Fruit fly (Drosophila melanogaster): ENCODE data around the gene CG14720.

The CG14720 gene

dm6 chr3R:11711376-11711775 is at the start of gene CG14720:
Gene CG14720 (plus strand): TSS chr3R:11711676.
- TF ChIP-seq CG17801 (GFP tag; optimal IDR thresholded peaks at IDR 0.05; ENCODE audit: partially characterized antibody): no peak

dm6 chr3R:11661712-11662111 is 49.8 kb upstream of the CG14720 start:
- TF ChIP-seq CG17801 (GFP tag; optimal IDR thresholded peaks at IDR 0.05; ENCODE audit: partially characterized antibody): peak; percentile 83

- TF ChIP-seq CG17801 (GFP tag; optimal IDR thresholded peaks at IDR 0.05; ENCODE audit: partially characterized antibody): no peak
Observed at dm6 chr3R:11662617-11663016, 48.9 kb upstream of the CG14720 start.

- no peak for TF ChIP-seq CG17801 (GFP tag; optimal IDR thresholded peaks at IDR 0.05; ENCODE audit: partially characterized antibody)
Observed at dm6 chr3R:11663441-11663840, 48.0 kb upstream of the CG14720 start.

- no peak for TF ChIP-seq CG17801 (GFP tag; optimal IDR thresholded peaks at IDR 0.05; ENCODE audit: partially characterized antibody)
Observed at dm6 chr3R:11665508-11665907, 46.0 kb upstream of the CG14720 start.

- no peak for TF ChIP-seq CG17801 (GFP tag; optimal IDR thresholded peaks at IDR 0.05; ENCODE audit: partially characterized antibody)
Observed at dm6 chr3R:11665925-11666687, 45.4 kb upstream of the CG14720 start.

- TF ChIP-seq CG17801 (GFP tag; optimal IDR thresholded peaks at IDR 0.05; ENCODE audit: partially characterized antibody): no peak
Observed at dm6 chr3R:11669017-11669953, 42.2 kb upstream of the CG14720 start.

dm6 chr3R:11669954-11670347 is 41.5 kb upstream of the CG14720 start:
- no peak for TF ChIP-seq CG17801 (GFP tag; optimal IDR thresholded peaks at IDR 0.05; ENCODE audit: partially characterized antibody)

dm6 chr3R:11670888-11671287 is 40.6 kb upstream of the CG14720 start:
- TF ChIP-seq CG17801 (GFP tag; optimal IDR thresholded peaks at IDR 0.05; ENCODE audit: partially characterized antibody): no peak

dm6 chr3R:11671784-11672183 is 39.7 kb upstream of the CG14720 start:
- no peak for TF ChIP-seq CG17801 (GFP tag; optimal IDR thresholded peaks at IDR 0.05; ENCODE audit: partially characterized antibody)

dm6 chr3R:11673955-11674663 is 37.4 kb upstream of the CG14720 start, which contains the start of gene CG14715:
Gene CG14715 (plus strand): TSS chr3R:11674221.
- TF ChIP-seq CG17801 (GFP tag; optimal IDR thresholded peaks at IDR 0.05; ENCODE audit: partially characterized antibody): no peak

- TF ChIP-seq CG17801 (GFP tag; optimal IDR thresholded peaks at IDR 0.05; ENCODE audit: partially characterized antibody): peak; percentile 97
Observed at dm6 chr3R:11678016-11678415, 33.5 kb upstream of the CG14720 start, which contains the start of gene CG18476. Gene CG18476 (minus strand): TSS chr3R:11678116.

- peak; percentile 46 for TF ChIP-seq CG17801 (GFP tag; optimal IDR thresholded peaks at IDR 0.05; ENCODE audit: partially characterized antibody)
Observed at dm6 chr3R:11679513-11679912, 32.0 kb upstream of the CG14720 start, which contains the start of the genes Taf12 and Ho. Gene Taf12 (minus strand): TSS chr3R:11679690. Gene Ho (plus strand): TSS chr3R:11679743.

- TF ChIP-seq CG17801 (GFP tag; optimal IDR thresholded peaks at IDR 0.05; ENCODE audit: partially characterized antibody): no peak
Observed at dm6 chr3R:11683675-11684074, 27.8 kb upstream of the CG14720 start.

dm6 chr3R:11684316-11684715 is 27.2 kb upstream of the CG14720 start, which contains the start of gene CG6830:
Gene CG6830 (minus strand): TSS chr3R:11684342.
- TF ChIP-seq CG17801 (GFP tag; optimal IDR thresholded peaks at IDR 0.05; ENCODE audit: partially characterized antibody): no peak
